Worm (Caenorhabditis elegans): ENCODE data around the gene srz-38.

Gene srz-38

DNA sequence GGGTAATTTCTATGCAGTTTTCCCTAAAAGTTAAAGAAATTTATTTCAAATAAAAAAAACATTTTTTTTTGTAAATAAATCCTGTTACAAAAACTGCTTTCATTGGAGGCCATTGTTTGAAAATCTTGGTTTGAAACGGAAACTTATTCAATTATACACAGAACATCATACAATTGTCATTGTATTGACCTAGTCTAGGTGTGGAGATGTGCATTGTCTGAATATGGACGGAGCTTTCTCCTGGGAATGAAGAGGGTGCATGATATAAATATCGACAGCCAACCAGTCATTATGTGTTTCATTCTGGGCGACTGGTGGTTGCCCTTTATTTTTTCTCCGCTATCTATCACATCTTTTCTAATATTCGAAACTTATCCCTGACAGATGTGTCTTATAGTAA is 11.4 kb downstream of the srz-38 start, which contains the start of gene C35D6.3:
Gene C35D6.3 (plus strand): TSS at position 301 of the 400 bp plus-strand sequence.
- TF ChIP-seq K09A11.1 (tag; optimal IDR thresholded peaks at IDR 0.05; ENCODE audit: insufficient read depth), result no peak
- TF ChIP-seq pha-2 (tag; optimal IDR thresholded peaks at IDR 0.05), result no peak
- TF ChIP-seq pros-1 (tag; optimal IDR thresholded peaks at IDR 0.05), result no peak
- no peak for TF ChIP-seq ets-4 (tag; optimal IDR thresholded peaks at IDR 0.05)
- no peak for TF ChIP-seq lim-6 (tag; optimal IDR thresholded peaks at IDR 0.05)
- TF ChIP-seq npax-4 (tag; optimal IDR thresholded peaks at IDR 0.05), result no peak
- no peak for TF ChIP-seq pag-3 (tag; optimal IDR thresholded peaks at IDR 0.05; ENCODE audit: borderline replicate concordance)

DNA sequence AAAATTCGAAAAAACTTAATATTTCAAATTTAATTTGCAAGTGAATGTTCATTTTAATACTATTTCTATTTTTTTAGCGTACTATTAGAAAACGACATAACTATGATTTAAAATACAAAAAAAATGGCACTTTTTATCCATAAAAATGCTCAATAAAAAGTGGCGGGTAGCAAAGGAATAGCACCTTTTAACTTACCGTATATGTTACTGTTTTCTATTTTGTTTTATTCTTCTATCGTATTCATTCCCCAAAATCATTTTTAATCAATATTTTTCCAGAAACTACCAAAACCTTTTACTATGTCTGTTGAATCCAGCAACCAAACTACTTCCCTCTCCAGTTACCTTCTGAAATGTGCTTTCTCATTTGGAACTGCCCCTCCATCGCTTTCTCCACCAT is 15.6 kb downstream of the srz-38 start, which contains the start of gene C35D6.4:
Gene C35D6.4 (plus strand): TSS at position 301 of the 400 bp plus-strand sequence.
- TF ChIP-seq madf-2 (tag; optimal IDR thresholded peaks at IDR 0.05), result no peak
- no peak for TF ChIP-seq gmeb-2 (tag; optimal IDR thresholded peaks at IDR 0.05)
- no peak for TF ChIP-seq fkh-6 (tag; optimal IDR thresholded peaks at IDR 0.05)
- no peak for TF ChIP-seq odd-2 (tag; optimal IDR thresholded peaks at IDR 0.05)
- no peak for TF ChIP-seq ama-1 (optimal IDR thresholded peaks at IDR 0.05)
- no peak for TF ChIP-seq unc-55 (GFP tag; optimal IDR thresholded peaks at IDR 0.05)
- no peak for TF ChIP-seq hlh-13 (GFP tag; optimal IDR thresholded peaks at IDR 0.05)
- TF ChIP-seq hlh-15 (tag; optimal IDR thresholded peaks at IDR 0.05), result no peak
- no peak for TF ChIP-seq pha-2 (tag; optimal IDR thresholded peaks at IDR 0.05)
- TF ChIP-seq pag-3 (tag; optimal IDR thresholded peaks at IDR 0.05; ENCODE audit: borderline replicate concordance), result no peak
- no peak for TF ChIP-seq nhr-232 (tag; optimal IDR thresholded peaks at IDR 0.05)
- no peak for TF ChIP-seq unc-86 (tag; optimal IDR thresholded peaks at IDR 0.05)
- TF ChIP-seq unc-3 (GFP tag; conservative IDR thresholded peaks at IDR 0.05), result no peak
- TF ChIP-seq unc-3 (tag; optimal IDR thresholded peaks at IDR 0.05), result no peak
- TF ChIP-seq ets-4 (tag; optimal IDR thresholded peaks at IDR 0.05), result no peak
- no peak for TF ChIP-seq dve-1 (tag; optimal IDR thresholded peaks at IDR 0.05)
- no peak for TF ChIP-seq ztf-16 (tag; optimal IDR thresholded peaks at IDR 0.05)
- no peak for TF ChIP-seq sox-2 (GFP tag; IDR thresholded peaks at IDR 0.05)

DNA sequence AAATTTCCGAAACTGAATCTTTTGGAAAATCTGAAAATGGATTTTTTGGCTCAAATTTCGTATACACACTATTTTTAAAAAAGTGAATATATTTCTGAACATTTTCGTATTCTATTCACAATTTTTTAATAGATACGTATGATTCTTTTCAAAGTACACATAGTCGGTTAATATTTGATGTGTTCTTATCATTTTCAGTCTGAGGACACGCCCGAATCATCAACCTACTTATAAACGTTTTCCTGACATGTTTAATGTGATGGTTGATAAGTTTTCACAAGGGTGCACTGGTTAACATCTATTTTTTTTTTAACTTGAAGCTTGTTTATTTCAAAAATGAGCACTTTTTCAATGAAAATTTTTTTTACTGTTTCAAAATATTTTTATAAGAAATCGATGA is 29.4 kb downstream of the srz-38 start:
- TF ChIP-seq ceh-22 (tag; optimal IDR thresholded peaks at IDR 0.05) (no peak), ceh-6 (GFP tag; optimal IDR thresholded peaks at IDR 0.05) (no peak), ets-4 (tag; optimal IDR thresholded peaks at IDR 0.05) (no peak), dmd-4 (tag; optimal IDR thresholded peaks at IDR 0.05; ENCODE audit: borderline replicate concordance) (no peak), ceh-14 (tag; optimal IDR thresholded peaks at IDR 0.05) (no peak)

- TF ChIP-seq C38D4.7 (GFP tag; optimal IDR thresholded peaks at IDR 0.05) (no peak), ahr-1 (tag; optimal IDR thresholded peaks at IDR 0.05) (no peak), pag-3 (tag; optimal IDR thresholded peaks at IDR 0.05; ENCODE audit: borderline replicate concordance) (no peak), elt-2 (tag; optimal IDR thresholded peaks at IDR 0.05) (no peak), Y22D7AL.16 (tag; optimal IDR thresholded peaks at IDR 0.05) (no peak), syd-9 (tag; optimal IDR thresholded peaks at IDR 0.05) (no peak)
Observed at ce11 chrIV:16370592-16370991, 35.5 kb downstream of the srz-38 start.

DNA sequence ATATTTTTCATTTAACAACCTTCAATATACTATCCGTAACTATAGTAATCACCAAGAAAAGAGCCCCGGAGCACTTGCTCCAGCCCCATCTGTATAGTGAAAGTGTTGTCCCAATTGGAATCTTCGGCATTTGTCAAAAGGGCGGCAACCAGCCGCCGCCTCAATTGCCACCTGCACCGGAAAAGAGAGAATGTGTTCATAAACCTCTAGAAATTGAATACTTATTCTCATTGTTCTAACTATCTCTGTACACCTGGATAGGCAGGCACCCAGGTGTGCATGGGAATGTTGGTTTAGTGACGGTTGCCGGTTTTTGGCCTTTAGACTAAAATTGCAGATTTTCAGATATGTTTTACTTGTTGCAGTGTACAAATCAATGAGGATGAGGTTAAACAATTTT is 42.8 kb downstream of the srz-38 start:
- TF ChIP-seq ceh-45 (GFP tag; IDR thresholded peaks at IDR 0.05), result no peak

DNA sequence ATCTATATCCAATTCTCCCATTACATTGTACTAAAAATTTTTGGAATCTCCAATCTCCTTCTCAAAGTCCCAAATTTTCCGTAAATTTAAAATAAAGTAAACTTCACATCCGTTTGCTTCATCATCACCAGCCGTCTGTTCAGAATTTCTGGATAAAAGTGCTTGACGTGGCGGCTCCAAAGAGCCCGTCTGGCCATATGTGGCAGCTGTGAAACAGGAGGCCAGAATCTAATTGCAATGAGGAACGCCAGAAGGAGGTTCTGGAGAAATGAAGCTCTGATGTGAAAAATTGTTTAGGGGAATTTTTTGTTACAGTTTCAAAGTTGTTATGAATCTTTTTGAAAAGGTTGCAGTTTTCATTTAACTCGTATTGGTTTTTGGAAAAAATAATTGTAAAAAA is 45.1 kb downstream of the srz-38 start:
- TF ChIP-seq nhr-11 (tag; optimal IDR thresholded peaks at IDR 0.05) (no peak), C08G9.2 (tag; optimal IDR thresholded peaks at IDR 0.05) (no peak), sox-2 (GFP tag; IDR thresholded peaks at IDR 0.05) (no peak), ceh-14 (tag; optimal IDR thresholded peaks at IDR 0.05) (no peak), pag-3 (tag; optimal IDR thresholded peaks at IDR 0.05; ENCODE audit: borderline replicate concordance) (no peak), madf-2 (tag; optimal IDR thresholded peaks at IDR 0.05) (no peak), elt-2 (tag; optimal IDR thresholded peaks at IDR 0.05) (no peak), pqm-1 (tag; optimal IDR thresholded peaks at IDR 0.05) (no peak), dmd-4 (tag; optimal IDR thresholded peaks at IDR 0.05; ENCODE audit: borderline replicate concordance) (no peak), gmeb-2 (tag; optimal IDR thresholded peaks at IDR 0.05) (no peak), ceh-48 (tag; optimal IDR thresholded peaks at IDR 0.05) (no peak)
